Fruit fly (Drosophila melanogaster): ENCODE results near the gene CG11342.

CG11342 gene

DNA sequence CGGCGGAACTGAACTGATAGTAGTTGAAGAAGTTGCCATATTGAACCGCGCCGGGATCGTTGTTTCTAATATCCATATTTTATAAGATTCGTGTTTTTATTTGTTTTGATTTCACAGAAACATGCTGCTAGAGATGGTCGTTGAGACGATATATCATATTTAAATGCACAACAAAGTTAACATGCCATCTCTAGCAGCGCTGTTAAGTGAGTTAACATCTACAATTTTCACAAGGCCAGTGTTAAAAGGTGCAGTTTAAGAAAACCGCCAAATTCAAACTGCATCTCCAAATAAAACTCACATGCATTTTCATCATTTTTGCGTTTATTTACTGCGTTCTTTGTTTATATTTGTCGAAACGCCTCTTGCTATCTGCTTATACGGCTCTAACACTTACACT is at the start of gene CG11342:
Gene CG11342, minus strand, starts transcription at position 120 of the 400 bp plus-strand sequence.
- TF ChIP-seq CG17801 (GFP tag; optimal IDR thresholded peaks at IDR 0.05; ENCODE audit: partially characterized antibody) = no peak

DNA sequence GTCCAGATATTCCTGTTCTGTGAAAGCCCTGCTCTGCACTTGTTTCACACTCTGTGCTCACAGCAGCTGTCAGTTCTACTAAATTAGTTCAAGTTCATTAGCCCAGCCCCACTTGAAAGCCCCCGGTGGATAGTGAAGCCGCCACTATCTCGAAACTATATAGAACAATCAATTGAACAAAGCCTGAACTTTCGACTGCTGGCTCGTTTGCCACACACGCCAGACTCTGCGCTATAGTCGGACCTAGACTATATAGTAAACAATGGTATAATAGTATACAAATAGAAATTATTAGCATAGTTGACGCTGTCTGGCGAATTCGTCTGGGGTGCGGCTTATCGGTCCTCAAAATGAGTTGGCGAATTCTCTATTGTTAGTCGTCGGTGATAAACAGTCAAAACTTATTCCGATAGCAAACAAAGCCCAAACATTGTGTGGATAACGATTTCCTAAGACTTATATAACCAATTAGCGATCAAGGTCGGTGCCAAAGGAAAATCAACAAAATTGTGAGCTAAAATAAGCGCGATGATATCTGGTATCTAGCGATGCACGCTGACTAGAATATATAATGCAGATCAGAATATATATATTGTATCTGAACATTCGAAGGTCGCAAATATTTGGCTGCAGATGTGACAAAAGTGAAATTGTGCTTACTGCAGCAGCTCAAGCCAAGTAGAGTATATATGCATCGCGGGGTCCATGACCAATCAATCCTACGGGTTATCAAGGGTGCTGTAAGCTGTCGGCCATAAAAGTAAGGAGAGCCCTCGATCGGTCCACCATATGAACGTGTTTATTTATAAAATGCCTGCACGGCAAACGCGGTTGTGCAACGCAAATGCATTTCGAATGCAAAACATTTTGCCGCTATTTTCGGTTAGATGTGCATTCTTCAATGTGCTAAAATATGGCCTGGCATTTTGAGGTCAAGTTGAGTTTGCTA is 48.3 kb upstream of the CG11342 start:
- TF ChIP-seq CG17801 (GFP tag; optimal IDR thresholded peaks at IDR 0.05; ENCODE audit: partially characterized antibody) = no peak

DNA sequence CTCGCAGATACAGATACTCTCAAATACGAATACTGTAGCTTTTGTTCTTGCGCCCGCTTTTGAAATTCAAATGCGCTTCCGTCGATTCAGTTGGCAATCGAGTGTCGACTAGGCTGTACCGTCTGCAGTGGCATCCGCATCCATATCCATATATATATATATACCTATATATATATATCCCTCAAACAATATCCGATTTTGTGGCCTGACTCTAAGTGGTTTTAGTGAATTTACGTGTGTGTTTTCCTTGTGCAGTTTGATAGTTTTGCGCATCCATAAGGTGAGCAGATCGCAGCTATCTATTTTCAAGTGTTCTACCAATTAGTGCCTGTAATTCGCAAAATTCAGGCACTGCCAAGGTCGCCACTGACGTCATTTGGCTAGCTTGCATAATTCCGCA is 47.3 kb upstream of the CG11342 start:
- no peak for TF ChIP-seq CG17801 (GFP tag; optimal IDR thresholded peaks at IDR 0.05; ENCODE audit: partially characterized antibody)

DNA sequence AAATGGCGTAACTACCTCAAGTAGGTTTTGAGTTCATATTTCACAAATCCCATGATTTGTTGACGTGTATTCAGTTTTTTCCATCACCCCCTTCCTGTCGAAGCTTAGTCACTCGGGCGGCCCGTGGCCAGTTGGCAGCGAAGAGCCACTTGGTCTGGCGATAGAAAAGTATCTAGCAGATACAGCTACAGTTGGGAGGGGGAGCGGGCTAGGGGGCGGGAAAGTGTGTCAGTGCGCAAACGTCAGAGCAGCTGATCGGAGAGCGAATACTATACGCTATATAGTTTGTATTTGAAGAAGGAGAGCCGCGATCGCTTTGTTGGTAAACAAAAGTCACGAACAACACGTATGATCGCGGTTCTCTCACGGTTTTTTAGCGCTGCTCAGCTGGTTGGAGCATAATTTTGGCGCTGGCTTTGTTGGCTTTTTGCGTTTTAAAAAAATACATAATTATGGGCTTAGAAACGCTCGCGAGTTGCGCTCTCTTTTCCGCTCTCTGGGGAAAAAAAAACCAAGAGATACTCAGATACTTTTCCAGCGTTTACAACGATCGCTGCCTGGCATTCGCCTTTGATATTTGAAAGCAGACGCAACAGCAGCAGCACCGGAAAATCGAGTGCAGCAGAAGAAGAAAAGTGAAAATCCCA is 46.7 kb upstream of the CG11342 start:
- TF ChIP-seq CG17801 (GFP tag; optimal IDR thresholded peaks at IDR 0.05; ENCODE audit: partially characterized antibody) = peak; percentile 10

DNA sequence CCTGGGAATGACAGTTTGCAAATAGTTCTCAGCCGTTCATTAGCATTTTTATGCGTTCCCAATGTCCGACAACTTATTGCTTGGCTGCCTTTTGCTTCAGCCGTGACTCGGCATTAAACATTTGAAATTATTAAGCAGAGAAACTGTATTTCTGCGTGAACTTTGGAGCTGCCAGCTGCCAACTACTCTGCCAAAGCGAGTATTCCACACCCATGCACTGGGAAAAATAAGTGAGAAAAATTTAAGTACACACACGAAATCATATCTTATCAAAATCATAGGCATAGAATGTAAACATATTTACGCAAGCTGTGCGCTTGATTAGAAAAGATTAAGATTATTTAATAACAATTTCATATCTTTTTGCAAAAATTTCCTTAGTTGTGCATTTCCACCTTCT is 45.7 kb upstream of the CG11342 start:
- no peak for TF ChIP-seq CG17801 (GFP tag; optimal IDR thresholded peaks at IDR 0.05; ENCODE audit: partially characterized antibody)

DNA sequence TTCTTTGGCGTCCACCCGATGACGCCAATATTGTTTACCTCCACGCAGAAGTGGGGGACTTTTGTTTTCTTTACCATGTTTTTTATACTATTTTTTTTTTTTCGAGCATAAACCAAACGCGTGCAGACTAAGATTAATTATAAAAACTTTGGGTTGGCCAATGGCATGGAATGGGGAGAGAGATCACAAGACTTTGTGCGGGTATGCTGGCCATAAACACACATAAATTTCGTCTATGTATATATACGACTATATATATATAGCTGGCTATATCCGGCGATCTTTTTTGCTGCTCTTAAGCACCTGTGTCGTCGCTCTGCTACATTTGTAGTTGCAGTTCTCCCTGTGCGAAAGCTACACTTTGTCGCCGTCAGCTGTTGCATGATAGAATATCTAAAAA is 44.7 kb upstream of the CG11342 start:
- no peak for TF ChIP-seq CG17801 (GFP tag; optimal IDR thresholded peaks at IDR 0.05; ENCODE audit: partially characterized antibody)

DNA sequence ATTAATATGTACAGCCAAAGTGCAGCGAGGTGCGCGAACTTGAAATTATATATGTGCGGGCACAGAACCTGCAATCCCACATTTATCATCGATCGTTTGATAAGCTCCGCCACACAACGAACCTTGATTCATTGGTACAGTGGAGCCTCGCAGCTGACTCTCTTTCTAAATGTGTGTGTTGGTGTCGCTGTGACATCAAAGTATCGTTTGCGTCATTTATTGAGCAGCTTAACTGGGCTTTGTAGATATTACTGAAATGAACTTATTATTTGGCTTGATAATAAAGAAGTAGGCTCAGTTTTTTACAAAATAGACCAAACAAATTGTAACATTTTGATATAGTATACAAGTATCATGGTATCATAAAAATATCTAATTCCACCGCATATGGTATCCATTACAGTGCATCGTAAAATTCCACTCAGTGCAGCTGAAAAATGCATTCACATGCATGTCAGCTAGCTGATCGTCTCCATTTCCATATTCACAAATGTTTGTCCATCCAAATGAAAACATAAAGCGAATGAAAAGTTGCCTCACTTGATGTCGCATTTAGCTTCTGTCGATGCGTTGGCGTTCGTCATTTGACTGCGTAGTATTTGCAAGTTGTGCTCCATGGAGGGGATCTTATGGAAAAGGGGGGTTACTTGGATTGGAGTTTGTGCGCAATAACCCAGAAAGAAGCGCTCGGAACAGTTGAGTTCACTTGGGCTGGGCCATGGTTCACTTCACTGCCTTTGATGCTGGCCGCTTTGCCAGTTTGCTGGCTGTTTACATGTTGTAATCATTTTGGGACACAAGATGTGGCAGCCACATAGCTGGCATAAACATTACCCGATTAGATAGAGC is 44.0 kb upstream of the CG11342 start:
- TF ChIP-seq CG17801 (GFP tag; optimal IDR thresholded peaks at IDR 0.05; ENCODE audit: partially characterized antibody) = no peak

DNA sequence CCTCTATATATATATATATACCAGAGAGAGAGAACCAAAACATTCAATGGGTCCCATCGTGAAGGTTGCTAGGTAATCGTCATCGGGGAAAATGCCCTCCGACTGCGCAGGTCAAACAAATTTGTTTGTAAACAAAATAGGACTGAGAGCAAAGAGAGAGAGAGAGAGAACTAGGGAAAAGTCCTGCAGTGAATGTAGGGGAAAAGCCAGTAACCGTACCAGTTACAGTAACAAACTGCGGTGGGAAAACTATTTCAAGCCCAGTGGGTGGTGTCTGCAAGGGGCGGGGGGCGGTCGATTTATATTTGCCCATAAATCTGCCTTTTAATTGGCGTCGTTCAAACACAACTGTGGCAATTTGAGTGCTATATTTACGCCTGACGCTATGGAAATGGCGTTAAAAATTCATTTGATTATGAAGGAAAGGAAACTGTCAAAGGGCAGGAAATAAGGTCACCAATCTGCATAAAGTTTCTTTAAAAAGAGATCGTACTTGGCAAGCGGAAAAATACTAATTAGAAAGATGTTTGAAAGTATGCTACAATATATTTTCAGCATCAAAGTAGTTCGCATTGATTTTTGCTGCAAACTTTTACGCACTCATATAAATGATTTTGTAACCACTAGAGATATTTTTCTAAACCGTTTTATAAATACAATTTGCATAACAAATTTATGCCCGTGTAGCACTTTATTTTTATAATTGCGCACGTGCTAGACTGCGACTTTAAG is 42.8 kb upstream of the CG11342 start:
- no peak for TF ChIP-seq CG17801 (GFP tag; optimal IDR thresholded peaks at IDR 0.05; ENCODE audit: partially characterized antibody)

DNA sequence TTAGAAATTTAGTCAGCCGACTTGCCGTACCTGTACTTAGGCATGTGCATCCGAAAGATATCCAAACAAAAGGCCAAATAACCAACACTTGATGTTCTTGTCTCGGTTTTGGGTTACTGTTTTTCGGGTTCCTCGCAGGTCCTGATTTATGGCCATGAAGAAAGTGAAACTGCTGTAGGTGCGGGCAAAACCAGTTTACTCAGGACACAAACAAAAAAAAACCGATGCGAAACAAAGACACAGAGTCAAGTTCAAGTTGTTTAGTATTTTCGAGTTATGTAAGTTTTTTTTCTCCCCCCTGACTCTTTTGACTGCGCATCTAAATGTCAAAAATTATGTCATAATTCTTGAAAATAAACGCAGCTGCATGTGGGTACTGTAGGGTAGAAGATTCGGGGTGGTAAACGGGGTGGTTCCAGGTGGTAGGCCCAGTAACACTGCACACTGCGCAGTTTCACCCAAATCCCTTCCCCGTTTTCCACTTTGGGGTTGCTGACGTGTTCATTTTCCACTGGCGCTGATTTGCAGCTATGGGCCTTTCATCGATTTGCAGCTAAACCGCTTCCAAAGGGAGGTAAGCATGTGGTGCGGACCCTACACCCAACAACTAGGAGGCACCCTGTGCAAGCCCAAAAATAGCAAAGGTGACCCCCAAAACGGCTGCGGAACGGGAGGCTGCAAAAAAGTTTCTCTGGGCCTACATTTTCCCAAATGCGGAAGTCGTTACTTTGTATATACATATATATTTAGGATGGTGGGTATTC is 42.1 kb upstream of the CG11342 start:
- TF ChIP-seq CG17801 (GFP tag; optimal IDR thresholded peaks at IDR 0.05; ENCODE audit: partially characterized antibody) = no peak

DNA sequence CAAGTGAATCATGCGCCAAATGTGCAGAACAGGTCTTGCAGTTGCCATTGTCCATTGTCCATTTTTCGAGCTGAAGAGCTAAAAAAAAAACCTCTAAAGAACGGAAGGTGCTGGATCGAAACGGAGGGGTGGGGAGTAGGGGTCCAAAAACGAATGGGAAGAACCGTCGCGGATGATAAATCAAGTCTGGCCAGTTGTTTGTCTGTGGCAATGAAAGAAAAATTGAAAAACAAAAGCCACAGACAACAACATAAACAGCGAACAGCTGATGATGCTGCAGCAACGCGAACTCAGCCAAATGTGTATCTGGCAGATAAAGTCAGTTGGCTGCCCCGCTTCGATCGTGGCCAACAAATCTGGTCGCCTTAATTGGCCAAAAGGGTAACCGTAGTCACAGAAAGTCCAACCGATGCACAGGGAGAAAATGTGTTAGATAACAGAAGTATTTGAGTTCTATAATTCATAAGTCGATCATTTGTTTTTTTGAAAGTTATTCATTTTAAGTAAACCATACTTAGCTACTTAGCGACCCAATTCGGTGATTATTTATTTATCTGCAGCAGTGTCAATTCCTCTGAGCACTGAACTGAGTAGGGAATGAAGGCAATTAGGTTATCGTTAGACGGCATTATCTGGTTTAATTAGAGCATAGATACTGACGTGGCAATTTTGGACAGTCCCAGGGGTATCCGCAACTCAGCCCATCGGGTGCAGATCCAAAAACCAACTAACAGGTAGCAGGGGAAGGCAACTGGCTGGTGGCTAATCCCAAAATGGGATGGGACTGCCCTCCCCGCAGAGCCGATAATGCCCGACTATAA is 41.3 kb upstream of the CG11342 start:
- TF ChIP-seq CG17801 (GFP tag; optimal IDR thresholded peaks at IDR 0.05; ENCODE audit: partially characterized antibody) = no peak

DNA sequence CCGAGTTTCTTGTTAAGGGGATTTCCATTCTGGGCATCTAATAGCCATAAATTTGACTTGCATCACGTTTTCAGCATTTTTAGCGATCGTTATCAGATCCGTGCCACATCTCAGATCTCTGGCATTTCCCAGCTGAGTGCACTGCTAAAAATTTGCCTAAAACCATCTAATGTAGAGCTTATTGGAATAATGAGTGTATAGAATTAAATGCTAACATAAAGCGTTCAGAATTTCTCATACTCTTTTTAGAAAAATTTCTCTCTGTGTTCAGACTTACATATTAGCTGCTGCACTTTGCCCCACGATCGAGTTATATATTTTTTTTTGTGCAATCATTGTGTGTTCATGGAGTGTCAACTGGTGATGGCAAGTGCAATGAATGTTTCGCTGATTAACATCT is 40.5 kb upstream of the CG11342 start:
- no peak for TF ChIP-seq CG17801 (GFP tag; optimal IDR thresholded peaks at IDR 0.05; ENCODE audit: partially characterized antibody)

DNA sequence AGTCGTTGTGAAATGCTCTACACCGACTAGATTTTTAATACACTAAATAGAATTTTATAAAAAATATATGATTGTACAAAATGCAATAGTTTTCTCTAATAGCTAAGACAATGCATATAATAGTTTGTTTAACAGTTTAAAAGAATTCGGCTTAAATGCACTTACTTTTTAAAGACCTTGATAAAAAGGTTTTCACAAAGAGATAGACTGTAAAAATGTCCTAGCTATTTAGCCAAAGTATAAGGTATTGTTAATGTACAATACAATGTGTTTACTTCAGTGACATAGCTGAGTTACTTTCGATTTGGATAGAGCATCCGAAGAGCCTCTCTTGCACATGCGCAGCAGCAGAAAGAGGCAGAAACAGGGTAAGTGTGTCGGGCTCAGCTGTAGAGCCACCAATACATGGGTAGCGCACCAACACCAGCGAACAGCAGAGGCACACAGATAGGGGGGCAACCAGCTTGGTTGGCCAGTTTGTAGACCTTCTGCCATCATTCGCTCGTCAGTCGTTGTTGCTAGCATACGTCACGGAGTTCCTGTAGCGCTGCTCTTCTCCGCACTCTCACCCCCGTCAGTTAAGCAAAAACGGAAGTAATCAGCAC is 39.5 kb upstream of the CG11342 start, which contains the start of gene TP53INP:
Gene TP53INP, plus strand, starts transcription at position 291 of the 605 bp plus-strand sequence.
- peak; percentile 49 for TF ChIP-seq CG17801 (GFP tag; optimal IDR thresholded peaks at IDR 0.05; ENCODE audit: partially characterized antibody)

DNA sequence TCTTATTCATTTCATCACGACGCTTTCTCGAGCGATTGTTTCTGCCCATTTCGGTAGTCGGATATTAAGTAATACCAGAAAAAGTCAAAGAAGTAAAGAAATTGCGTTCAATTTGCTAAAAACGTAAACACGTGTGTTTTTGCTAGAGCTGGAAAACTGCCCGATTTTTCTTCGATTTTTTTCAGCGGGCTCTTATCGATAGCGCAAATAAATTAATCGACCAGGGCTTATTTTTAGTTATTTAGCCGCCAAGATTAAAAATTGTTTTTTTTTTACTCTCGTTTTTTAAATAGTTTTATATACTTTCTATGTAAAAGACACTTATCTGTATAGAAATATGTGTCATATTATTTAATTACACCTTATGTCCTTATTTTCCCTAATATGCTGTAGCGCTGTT is 38.7 kb upstream of the CG11342 start, which contains the start of gene CG15019:
Gene CG15019, minus strand, starts transcription at position 138 of the 400 bp plus-strand sequence.
- no peak for TF ChIP-seq CG17801 (GFP tag; optimal IDR thresholded peaks at IDR 0.05; ENCODE audit: partially characterized antibody)
